Worm (Caenorhabditis elegans): ENCODE measurements around the gene phf-15.

ce11 chrIII:3294283-3294793, 28.3 kb upstream of the phf-15 start, which contains the start of the genes Y53G8AR.8 and Y53G8AR.6:
- no peak for TF ChIP-seq flt-1 (GFP tag; IDR thresholded peaks at IDR 0.05)
- no peak for TF ChIP-seq T22C8.4 (GFP tag; IDR thresholded peaks at IDR 0.05)
- no peak for TF ChIP-seq cog-1 (tag; optimal IDR thresholded peaks at IDR 0.05)
- no peak for TF ChIP-seq med-1 (GFP tag; optimal IDR thresholded peaks at IDR 0.05; ENCODE audit: insufficient read depth)
- no peak for TF ChIP-seq ref-1 (GFP tag; conservative IDR thresholded peaks at IDR 0.05)
